Fruit fly (Drosophila melanogaster) whole organism, embryonic: ENCODE data around the gene ato.
A peak's percentile ranks its signal among the peaks of the same experiment; 100 is the strongest.

Source experiments
- CG10267 ChIP-seq: fragments of 200-800 bp; sonication (Bioruptor generic); optimal IDR thresholded peaks from 2 replicates; lab custom pipeline; 2018; ENCODE audit warnings: missing biosample characterization, mild to moderate bottlenecking, missing genetic modification characterization, moderate library complexity
- CG11247 ChIP-seq: fragments of 200-800 bp; sonication (Bioruptor generic); IDR thresholded peaks from 2 replicates; pipeline ENCODE4 v1.3.6; 2022; ENCODE audit warnings: missing biosample characterization, missing genetic modification characterization
- CG11560 ChIP-seq: fragments of 200-800 bp; sonication (Bioruptor generic); IDR thresholded peaks from 3 replicates; pipeline ENCODE4 v1.3.6; 2022; ENCODE audit warnings: missing biosample characterization, missing genetic modification characterization
- CG17186 ChIP-seq: fragments of 200-800 bp; sonication (Bioruptor generic); optimal IDR thresholded peaks from 3 replicates; lab custom pipeline; 2017; ENCODE audit warnings: missing biosample characterization, missing genetic modification reagents, missing genetic modification characterization
- CG17361 ChIP-seq: fragments of 200-800 bp; sonication (Bioruptor generic); IDR thresholded peaks from 3 replicates; pipeline ENCODE4 v1.3.6; 2022; ENCODE audit warnings: missing biosample characterization, missing genetic modification characterization
- CG18619 ChIP-seq: fragments of 200-800 bp; sonication (Bioruptor generic); optimal IDR thresholded peaks from 3 replicates; lab custom pipeline; 2017; ENCODE audit warnings: missing biosample characterization, mild to moderate bottlenecking, missing genetic modification characterization
- CG32532 ChIP-seq: fragments of 200-800 bp; sonication (Bioruptor generic); IDR thresholded peaks from 2 replicates; pipeline ENCODE4 v1.3.6; 2022; ENCODE audit warnings: missing biosample characterization, missing genetic modification characterization
- CG3995 ChIP-seq: fragments of 200-800 bp; sonication (Bioruptor generic); optimal IDR thresholded peaks from 3 replicates; lab custom pipeline; 2016; ENCODE audit warnings: missing biosample characterization, missing genetic modification characterization
- CG5180 ChIP-seq: fragments of 200-800 bp; sonication (Bioruptor generic); optimal IDR thresholded peaks from 3 replicates; lab custom pipeline; 2017; ENCODE audit warnings: missing biosample characterization, missing genetic modification characterization, mild to moderate bottlenecking, moderate library complexity, missing genetic modification reagents
- CG6175 ChIP-seq: fragments of 200-800 bp; sonication (Bioruptor generic); IDR thresholded peaks from 3 replicates; pipeline ENCODE4 v1.3.6; 2022; ENCODE audit warnings: missing biosample characterization, missing genetic modification characterization
- CG7357 ChIP-seq: fragments of 200-800 bp; sonication (Bioruptor generic); IDR thresholded peaks from 3 replicates; pipeline ENCODE4 v1.3.6; 2022; ENCODE audit warnings: missing biosample characterization, missing genetic modification characterization
- CG8290 ChIP-seq, 3 experiments: fragments of 200-800 bp; sonication (Bioruptor generic); optimal IDR thresholded peaks; 2 replicates each; lab custom pipeline; 2016 to 2019; ENCODE audit warnings: missing biosample characterization in 3 of 3, missing genetic modification characterization in 3 of 3, mild to moderate bottlenecking in 2 of 3, moderate library complexity in 1 of 3
- CG9817 ChIP-seq: fragments of 200-800 bp; sonication (Bioruptor generic); optimal IDR thresholded peaks from 2 replicates; lab custom pipeline; 2018; ENCODE audit warnings: missing biosample characterization, mild to moderate bottlenecking, missing genetic modification characterization, moderate library complexity
- CoRest ChIP-seq: fragments of 200-800 bp; sonication (Bioruptor generic); optimal IDR thresholded peaks from 3 replicates; lab custom pipeline; 2018; ENCODE audit warnings: missing biosample characterization, mild to moderate bottlenecking, missing genetic modification characterization, moderate library complexity
- Dad ChIP-seq: fragments of 200-800 bp; sonication (Bioruptor generic); optimal IDR thresholded peaks from 3 replicates; lab custom pipeline; 2016; ENCODE audit warnings: missing biosample characterization, missing genetic modification characterization
- E2f2 ChIP-seq: fragments of 200-800 bp; sonication (Bioruptor generic); IDR thresholded peaks from 2 replicates; pipeline ENCODE4 v1.3.6; 2022; ENCODE audit warnings: missing biosample characterization, missing genetic modification characterization
- ERR ChIP-seq: fragments of 200-800 bp; sonication (Bioruptor generic); optimal IDR thresholded peaks from 2 replicates; lab custom pipeline; 2016; ENCODE audit warnings: missing biosample characterization, missing genetic modification characterization
- H15 ChIP-seq: fragments of 200-800 bp; sonication (Bioruptor generic); IDR thresholded peaks from 3 replicates; pipeline ENCODE4 v1.3.6; 2022; ENCODE audit warnings: missing biosample characterization, missing genetic modification characterization
- Hr78 ChIP-seq, 2 experiments: fragments of 200-800 bp in 1 of 2; fragments of >200 bp in 1 of 2; sonication (Bioruptor generic) in 1 of 2; optimal IDR thresholded peaks; 2 replicates each; lab custom pipeline; 2017 to 2019; ENCODE audit warnings: missing biosample characterization in 2 of 2, missing genetic modification characterization in 2 of 2, mild to moderate bottlenecking in 1 of 2, moderate library complexity in 1 of 2
- Med ChIP-seq: fragments of 200-800 bp; sonication (Bioruptor generic); peaks from one replicate; lab custom pipeline; 2016; ENCODE audit warnings: missing biosample characterization, missing genetic modification characterization, mild to moderate bottlenecking, inconsistent platforms, moderate library complexity
- NC2β ChIP-seq: fragments of 200-800 bp; sonication (Bioruptor generic); optimal IDR thresholded peaks from 2 replicates; lab custom pipeline; 2016; ENCODE audit warnings: missing biosample characterization, missing genetic modification characterization
- Nf-YC ChIP-seq: fragments of 200-800 bp; optimal IDR thresholded peaks from 3 replicates; lab custom pipeline; 2019; ENCODE audit warnings: missing biosample characterization, mild to moderate bottlenecking, missing genetic modification characterization, moderate library complexity
- Rx ChIP-seq: fragments of 200-800 bp; sonication (Bioruptor generic); IDR thresholded peaks from 2 replicates; pipeline ENCODE4 v1.3.6; 2022; ENCODE audit warnings: missing biosample characterization, missing genetic modification characterization
- Spps ChIP-seq: fragments of 200-800 bp; sonication (Bioruptor generic); optimal IDR thresholded peaks from 2 replicates; lab custom pipeline; 2018; ENCODE audit warnings: missing biosample characterization, mild to moderate bottlenecking, missing genetic modification characterization
- Sry-δ ChIP-seq: fragments of 200-800 bp; sonication (Bioruptor generic); optimal IDR thresholded peaks from 2 replicates; lab custom pipeline; 2016; ENCODE audit warnings: missing biosample characterization, missing genetic modification characterization
- Taf1 ChIP-seq: fragments of 200-800 bp; sonication (Bioruptor generic); IDR thresholded peaks from 2 replicates; pipeline ENCODE4 v1.3.6; 2022; ENCODE audit warnings: missing biosample characterization, missing genetic modification characterization
- Trl ChIP-seq, 3 experiments: fragments of >200 bp in 2 of 3; fragments of 200-800 bp in 1 of 3; sonication (Bioruptor generic) in 1 of 3; optimal IDR thresholded peaks; 2 replicates in 1 of 3; 3 replicates in 2 of 3; lab custom pipeline; 2016 to 2017; ENCODE audit warnings: missing biosample characterization in 1 of 3, missing genetic modification characterization in 1 of 3
- bsh ChIP-seq, 2 experiments: fragments of 200-800 bp; sonication (Bioruptor generic); optimal IDR thresholded peaks; 2 replicates each; lab custom pipeline; 2017 to 2018; ENCODE audit warnings: mild to moderate bottlenecking in 2 of 2, missing biosample characterization in 2 of 2, missing genetic modification characterization in 2 of 2, moderate library complexity in 1 of 2
- btn ChIP-seq: fragments of 200-800 bp; sonication (Bioruptor generic); optimal IDR thresholded peaks from 2 replicates; lab custom pipeline; 2016; ENCODE audit warnings: missing biosample characterization, missing genetic modification characterization
- cg ChIP-seq: fragments of 200-800 bp; sonication (Bioruptor generic); optimal IDR thresholded peaks from 3 replicates; lab custom pipeline; 2019; ENCODE audit warnings: missing biosample characterization, mild to moderate bottlenecking, missing genetic modification characterization, moderate library complexity
- chif ChIP-seq, 2 experiments: fragments of 200-800 bp; sonication (Bioruptor generic); optimal IDR thresholded peaks; 3 replicates each; lab custom pipeline; 2016; ENCODE audit warnings: missing biosample characterization in 2 of 2, missing genetic modification characterization in 2 of 2
- chinmo ChIP-seq: fragments of 200-800 bp; sonication (Bioruptor generic); IDR thresholded peaks from 4 replicates; pipeline ENCODE4 v1.3.6; 2022; ENCODE audit warnings: missing biosample characterization, missing genetic modification characterization; ENCODE audit not compliant: partially characterized antibody
- eyg ChIP-seq: fragments of 200-800 bp; sonication (Bioruptor generic); optimal IDR thresholded peaks from 3 replicates; lab custom pipeline; 2016; ENCODE audit warnings: missing biosample characterization, missing genetic modification characterization
- ftz-f1 ChIP-seq: fragments of 200-800 bp; sonication (Bioruptor generic); optimal IDR thresholded peaks from 2 replicates; lab custom pipeline; 2016; ENCODE audit warnings: missing biosample characterization, missing genetic modification characterization
- gem ChIP-seq: fragments of 200-800 bp; sonication (Bioruptor generic); optimal IDR thresholded peaks from 2 replicates; lab custom pipeline; 2019; ENCODE audit warnings: missing biosample characterization, mild to moderate bottlenecking, missing genetic modification characterization, moderate library complexity
- gfzf ChIP-seq: fragments of 200-800 bp; sonication (Bioruptor generic); optimal IDR thresholded peaks from 2 replicates; lab custom pipeline; 2016; ENCODE audit warnings: missing biosample characterization, mild to moderate bottlenecking, missing genetic modification characterization, moderate library complexity
- gsb-n ChIP-seq: fragments of 200-800 bp; sonication (Bioruptor generic); optimal IDR thresholded peaks from 3 replicates; lab custom pipeline; 2018; ENCODE audit warnings: missing biosample characterization, mild to moderate bottlenecking, missing genetic modification characterization
- hb ChIP-seq: fragments of 200-800 bp; sonication (Bioruptor generic); IDR thresholded peaks from 3 replicates; pipeline ENCODE4 v1.3.6; 2022; ENCODE audit warnings: missing biosample characterization, missing genetic modification characterization; ENCODE audit not compliant: partially characterized antibody
- hkb ChIP-seq, 2 experiments: fragments of 200-800 bp in 1 of 2; fragments of >200 bp in 1 of 2; sonication (Bioruptor generic) in 1 of 2; IDR thresholded peaks in 1 of 2; optimal IDR thresholded peaks in 1 of 2; 2 replicates each; pipeline versions ENCODE4 v1.3.6 to Lab custom; 2017 to 2022; ENCODE audit warnings: missing biosample characterization in 1 of 2, missing genetic modification characterization in 1 of 2
- hth ChIP-seq: fragments of >200 bp; optimal IDR thresholded peaks from 2 replicates; lab custom pipeline; 2017; ENCODE audit warnings: inconsistent platforms
- jumu ChIP-seq: fragments of 200-800 bp; sonication (Bioruptor generic); optimal IDR thresholded peaks from 3 replicates; lab custom pipeline; 2016; ENCODE audit warnings: missing biosample characterization, missing genetic modification characterization
- nau ChIP-seq: fragments of 200-800 bp; sonication (Bioruptor generic); optimal IDR thresholded peaks from 3 replicates; lab custom pipeline; 2017; ENCODE audit warnings: missing biosample characterization, mild to moderate bottlenecking, missing genetic modification characterization, missing genetic modification reagents
- nerfin-1 ChIP-seq: fragments of 200-800 bp; sonication (Bioruptor generic); optimal IDR thresholded peaks from 3 replicates; lab custom pipeline; 2019; ENCODE audit warnings: missing biosample characterization, mild to moderate bottlenecking, missing genetic modification characterization, moderate library complexity
- ro ChIP-seq: fragments of 200-800 bp; sonication (Bioruptor generic); IDR thresholded peaks from 2 replicates; pipeline ENCODE4 v1.3.6; 2022; ENCODE audit warnings: missing biosample characterization, missing genetic modification characterization
- sens ChIP-seq: fragments of 200-800 bp; sonication (Bioruptor generic); peaks from one replicate; lab custom pipeline; 2016; ENCODE audit warnings: missing biosample characterization, missing genetic modification characterization
- slbo ChIP-seq: fragments of 200-800 bp; sonication (Bioruptor generic); IDR thresholded peaks from 2 replicates; pipeline ENCODE4 v1.3.6; 2022; ENCODE audit warnings: missing biosample characterization, missing genetic modification characterization
- unc-4 ChIP-seq: fragments of 200-800 bp; sonication (Bioruptor generic); IDR thresholded peaks from 2 replicates; pipeline ENCODE4 v1.3.6; 2022; ENCODE audit warnings: missing biosample characterization, missing genetic modification characterization; ENCODE audit not compliant: partially characterized antibody
- z ChIP-seq: fragments of 200-800 bp; sonication (Bioruptor generic); IDR thresholded peaks from 3 replicates; pipeline ENCODE4 v1.3.6; 2022; ENCODE audit warnings: missing biosample characterization, missing genetic modification characterization

ato gene

DNA sequence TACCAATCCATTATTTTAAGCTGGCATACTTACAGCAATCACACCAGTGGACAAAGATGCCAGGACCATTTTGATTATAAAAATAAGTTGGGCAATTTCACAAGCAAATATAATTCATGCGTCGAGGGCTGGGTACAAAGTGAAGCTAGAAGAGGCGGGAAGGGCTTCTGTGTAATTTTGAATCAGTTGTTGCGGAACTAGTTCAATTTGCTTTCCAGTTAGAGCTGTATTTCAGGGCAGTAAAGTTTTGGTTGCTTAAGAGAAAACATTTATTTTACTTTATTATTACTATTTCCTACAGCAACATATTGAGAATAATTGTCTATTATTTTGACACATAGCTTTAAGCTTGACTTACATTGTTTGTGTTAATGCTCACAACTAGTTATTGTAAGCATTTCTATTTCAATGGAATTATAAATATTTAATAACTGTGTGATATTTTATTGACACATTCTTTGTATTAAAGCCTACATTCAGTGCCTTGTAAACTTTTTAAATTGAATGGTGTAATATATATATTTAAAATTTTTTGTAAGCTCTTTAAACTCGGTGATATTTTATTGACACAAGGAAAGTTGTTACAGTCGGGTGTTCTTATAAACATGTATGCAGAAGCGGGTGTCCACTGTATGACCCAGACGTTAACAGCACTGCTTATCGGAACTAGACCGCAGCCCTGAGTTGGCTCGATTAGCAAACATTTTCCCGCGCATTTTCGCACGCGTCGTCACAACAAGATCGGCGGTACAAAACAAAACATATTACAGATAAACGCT, 13.4 kb upstream of the ato start, which contains the start of the genes RPA1 and Mcm2 (continued):
- TF ChIP-seq hth (no peak), gem (tag; lab: Kevin White, UChicago) (peak; percentile 84), ro (GFP tag; lab: Robert Waterston, UW) (peak; percentile 32; the same call in 1 of the 2 replicates), CG18619 (peak; percentile 80), Sry-δ (no peak), chif (GFP tag; optimal IDR thresholded peaks at IDR 0.05; lab: Kevin White, UChicago) (peak in 1 of 2 experiments; percentile 66), cg (no peak), Trl (optimal IDR thresholded peaks at IDR 0.05; lab: Kevin White, UChicago) (no peak), Trl (GFP tag; optimal IDR thresholded peaks at IDR 0.05; lab: Kevin White, UChicago) (peak; percentile 64), sens (peak; percentile 91), CG11560 (peak; percentile 53; the same call in 1 of the 3 replicates), nerfin-1 (tag; lab: Kevin White, UChicago) (peak; percentile 64), Taf1 (GFP tag; lab: Robert Waterston, UW) (peak; percentile 58; the same call in 1 of the 2 replicates), hb (GFP tag; lab: Robert Waterston, UW) (no peak), chinmo (GFP tag; lab: Robert Waterston, UW) (no peak), jumu (GFP tag; lab: Kevin White, UChicago) (peak; percentile 28), CG17361 (GFP tag; lab: Robert Waterston, UW) (peak; percentile 95), CG6175 (GFP tag; lab: Robert Waterston, UW) (peak; percentile 67; the same call in 2 of the 3 replicates), NC2β (GFP tag; lab: Kevin White, UChicago) (no peak), CG5180 (GFP tag; lab: Kevin White, UChicago) (no peak), nau (GFP tag; lab: Kevin White, UChicago) (no peak), Rx (GFP tag; lab: Robert Waterston, UW) (peak; percentile 48; the same call in 1 of the 2 replicates), CG10267 (tag; lab: Kevin White, UChicago) (peak; percentile 86), Nf-YC (tag; lab: Kevin White, UChicago) (peak; percentile 80), CG17186 (peak; percentile 10), ERR (GFP tag; lab: Kevin White, UChicago) (no peak), eyg (GFP tag; lab: Kevin White, UChicago) (no peak)
- TF ChIP-seq, all 482 proteins: peak for 323

DNA sequence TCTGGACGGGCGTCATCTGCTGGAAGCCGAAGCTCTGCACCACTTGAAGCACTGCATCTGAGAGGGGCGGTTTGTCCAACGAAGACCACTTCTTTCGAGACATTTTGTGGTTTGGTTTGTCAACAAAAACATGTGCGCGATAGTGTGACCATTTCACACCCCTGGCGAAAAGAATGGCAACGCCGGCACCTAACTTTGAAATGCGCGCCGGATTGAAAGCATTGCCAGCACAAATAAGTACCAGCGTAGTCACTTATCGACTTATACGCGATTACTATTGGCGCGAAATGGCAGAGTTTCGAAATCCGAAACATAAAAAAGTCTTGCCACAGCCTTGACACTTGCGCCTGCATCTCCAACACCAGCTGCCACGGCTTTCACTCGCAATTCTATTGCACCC, 8.1 kb upstream of the ato start, which contains the start of gene CG9630:
Gene CG9630, minus strand, starts transcription at position 157 of the 400 bp plus-strand sequence.
- TF ChIP-seq Dad, result no peak
- peak; percentile 100 for TF ChIP-seq E2f2 (GFP tag; lab: Robert Waterston, UW)
- TF ChIP-seq CG3995 (GFP tag; lab: Kevin White, UChicago), result peak; percentile 38
- TF ChIP-seq CG32532 (GFP tag; lab: Robert Waterston, UW), result no peak
- no peak for TF ChIP-seq Spps (tag; lab: Kevin White, UChicago)
- no peak for TF ChIP-seq CG11247 (GFP tag; lab: Robert Waterston, UW)
- TF ChIP-seq slbo, result no peak
- no peak for TF ChIP-seq CG9817
- peak; percentile 4 for TF ChIP-seq CoRest (tag; lab: Kevin White, UChicago)
- no peak for TF ChIP-seq btn (GFP tag; lab: Kevin White, UChicago)
- TF ChIP-seq CG8290 (GFP tag; optimal IDR thresholded peaks at IDR 0.05; lab: Kevin White, UChicago), result no peak
- no peak for TF ChIP-seq CG8290 (tag; optimal IDR thresholded peaks at IDR 0.05; lab: Kevin White, UChicago)
- TF ChIP-seq gfzf (GFP tag; lab: Kevin White, UChicago), result peak; percentile 69
- peak; percentile 48 for TF ChIP-seq hkb (optimal IDR thresholded peaks at IDR 0.05; lab: Kevin White, UChicago)
- TF ChIP-seq hkb (GFP tag; IDR thresholded peaks at IDR 0.05; lab: Robert Waterston, UW), result no peak
- TF ChIP-seq CG7357 (GFP tag; lab: Robert Waterston, UW), result no peak
- no peak for TF ChIP-seq ftz-f1
- TF ChIP-seq unc-4 (GFP tag; lab: Robert Waterston, UW), result peak; percentile 70
- peak; percentile 87 for TF ChIP-seq Med (GFP tag; lab: Kevin White, UChicago)
- TF ChIP-seq gsb-n, result no peak
- no peak for TF ChIP-seq bsh (GFP tag; optimal IDR thresholded peaks at IDR 0.05; lab: Kevin White, UChicago)
- TF ChIP-seq Hr78 (GFP tag; optimal IDR thresholded peaks at IDR 0.05; lab: Kevin White, UChicago), result no peak
- TF ChIP-seq z (GFP tag; lab: Robert Waterston, UW), result no peak
- no peak for TF ChIP-seq H15 (GFP tag; lab: Robert Waterston, UW)
